Worm (Caenorhabditis elegans): ENCODE data around the gene rsp-1.

Gene rsp-1

ce11 chrII:11463899-11464298 is 10.7 kb downstream of the rsp-1 start:
- TF ChIP-seq jun-1 (tag; optimal IDR thresholded peaks at IDR 0.05) = no peak
- TF ChIP-seq R02D3.7 (tag; optimal IDR thresholded peaks at IDR 0.05) = peak; percentile 81
- peak; percentile 28 for TF ChIP-seq lin-15B (tag; optimal IDR thresholded peaks at IDR 0.05)
- no peak for TF ChIP-seq unc-62 (GFP tag; optimal IDR thresholded peaks at IDR 0.05)
- no peak for TF ChIP-seq mml-1 (tag; optimal IDR thresholded peaks at IDR 0.05)
- TF ChIP-seq zag-1 (tag; optimal IDR thresholded peaks at IDR 0.05) = no peak
- TF ChIP-seq ceh-28 (tag; optimal IDR thresholded peaks at IDR 0.05) = no peak
- no peak for TF ChIP-seq ceh-16 (tag; optimal IDR thresholded peaks at IDR 0.05)
- TF ChIP-seq nhr-43 (tag; optimal IDR thresholded peaks at IDR 0.05; ENCODE audit: poor library complexity, severe bottlenecking) = no peak

- TF ChIP-seq fkh-2 (tag; optimal IDR thresholded peaks at IDR 0.05) = peak; percentile 53
- no peak for TF ChIP-seq sea-2 (GFP tag; optimal IDR thresholded peaks at IDR 0.05)
- no peak for TF ChIP-seq nhr-76 (tag; optimal IDR thresholded peaks at IDR 0.05)
- peak; percentile 82 for TF ChIP-seq pqm-1 (tag; optimal IDR thresholded peaks at IDR 0.05)
- peak; percentile 60 for TF ChIP-seq hmg-11 (tag; optimal IDR thresholded peaks at IDR 0.05)
- peak; percentile 76 for TF ChIP-seq elt-2 (tag; optimal IDR thresholded peaks at IDR 0.05)
- peak; percentile 73 for TF ChIP-seq nhr-43 (tag; optimal IDR thresholded peaks at IDR 0.05; ENCODE audit: poor library complexity, severe bottlenecking)
- TF ChIP-seq nhr-25 (tag; optimal IDR thresholded peaks at IDR 0.05) = peak; percentile 83
- TF ChIP-seq egl-27 (tag; optimal IDR thresholded peaks at IDR 0.05) = no peak
- peak; percentile 71 for TF ChIP-seq nhr-23 (tag; optimal IDR thresholded peaks at IDR 0.05)
- TF ChIP-seq elt-1 (tag; optimal IDR thresholded peaks at IDR 0.05) = peak; percentile 34
- no peak for TF ChIP-seq ceh-82 (tag; optimal IDR thresholded peaks at IDR 0.05)
- TF ChIP-seq R02D3.7 (tag; optimal IDR thresholded peaks at IDR 0.05) = peak; percentile 35
- peak; percentile 70 for TF ChIP-seq pha-4 (tag; optimal IDR thresholded peaks at IDR 0.05)
- no peak for TF ChIP-seq ztf-4 (tag; optimal IDR thresholded peaks at IDR 0.05)
- TF ChIP-seq jun-1 (tag; optimal IDR thresholded peaks at IDR 0.05) = peak; percentile 47
- TF ChIP-seq ceh-28 (tag; optimal IDR thresholded peaks at IDR 0.05) = peak; percentile 70
- TF ChIP-seq nfya-1 (tag; optimal IDR thresholded peaks at IDR 0.05; ENCODE audit: insufficient read depth) = peak; percentile 61
- peak; percentile 28 for TF ChIP-seq lin-15B (tag; optimal IDR thresholded peaks at IDR 0.05)
- peak; percentile 29 for TF ChIP-seq snpc-4 (tag; optimal IDR thresholded peaks at IDR 0.05)
- peak; percentile 55 for TF ChIP-seq egl-5 (tag; optimal IDR thresholded peaks at IDR 0.05)
- no peak for TF ChIP-seq ZK546.5 (tag; optimal IDR thresholded peaks at IDR 0.05)
Observed at ce11 chrII:11464427-11464944, 11.3 kb downstream of the rsp-1 start, which contains the start of the genes aars-1 and rga-1. aars-1 (minus strand) TSS chrII:11464497. rga-1 (plus strand) TSS chrII:11464894.

- no peak for TF ChIP-seq eor-1 (tag; optimal IDR thresholded peaks at IDR 0.05)
- no peak for TF ChIP-seq ceh-28 (tag; optimal IDR thresholded peaks at IDR 0.05)
- TF ChIP-seq nhr-237 (tag; optimal IDR thresholded peaks at IDR 0.05) = no peak
- TF ChIP-seq lin-15B (tag; optimal IDR thresholded peaks at IDR 0.05) = no peak
- no peak for TF ChIP-seq ceh-16 (tag; optimal IDR thresholded peaks at IDR 0.05)
- no peak for TF ChIP-seq nhr-11 (tag; optimal IDR thresholded peaks at IDR 0.05)
- no peak for TF ChIP-seq ceh-9 (tag; optimal IDR thresholded peaks at IDR 0.05)
- no peak for TF ChIP-seq nhr-67 (tag; optimal IDR thresholded peaks at IDR 0.05)
- TF ChIP-seq R02D3.7 (tag; optimal IDR thresholded peaks at IDR 0.05) = no peak
- no peak for TF ChIP-seq snpc-4 (tag; optimal IDR thresholded peaks at IDR 0.05)
- no peak for TF ChIP-seq elt-3 (tag; optimal IDR thresholded peaks at IDR 0.05)
- no peak for TF ChIP-seq ama-1 (optimal IDR thresholded peaks at IDR 0.05)
- no peak for TF ChIP-seq nhr-76 (tag; optimal IDR thresholded peaks at IDR 0.05)
- no peak for TF ChIP-seq lsy-12 (tag; optimal IDR thresholded peaks at IDR 0.05)
- TF ChIP-seq nfya-1 (tag; optimal IDR thresholded peaks at IDR 0.05; ENCODE audit: insufficient read depth) = no peak
- TF ChIP-seq ztf-11 (tag; optimal IDR thresholded peaks at IDR 0.05) = no peak
- TF ChIP-seq elt-2 (tag; optimal IDR thresholded peaks at IDR 0.05) = no peak
- no peak for TF ChIP-seq nhr-12 (tag; optimal IDR thresholded peaks at IDR 0.05)
- TF ChIP-seq fos-1 (tag; optimal IDR thresholded peaks at IDR 0.05) = no peak
Observed at ce11 chrII:11467541-11467940, 14.4 kb downstream of the rsp-1 start, which contains the start of gene klp-17. klp-17 (minus strand) TSS chrII:11467641.

All from whole organism, L3 larva.